Worm (Caenorhabditis elegans) whole organism, L3 larva: Measurements from ENCODE around the gene Y57G11C.22.
A peak's percentile ranks its signal among the peaks of the same experiment; 100 is the strongest.

Experiments used
- ama-1 ChIP-seq: fragments of 150-350 bp; optimal IDR thresholded peaks from 2 replicates; lab custom pipeline; 2018
- ceh-16 ChIP-seq: sonication (generic microtip); optimal IDR thresholded peaks from 2 replicates; lab custom pipeline; 2017; ENCODE audit warnings: missing biosample characterization, missing genetic modification characterization
- ceh-28 ChIP-seq: fragments of 150-350 bp; optimal IDR thresholded peaks from 2 replicates; lab custom pipeline; 2014; ENCODE audit warnings: missing biosample characterization, missing genetic modification reagents, missing genetic modification characterization
- ceh-82 ChIP-seq: fragments of 150-350 bp; optimal IDR thresholded peaks from 2 replicates; lab custom pipeline; 2014; ENCODE audit warnings: missing biosample characterization, missing genetic modification characterization
- ceh-9 ChIP-seq: sonication (generic microtip); optimal IDR thresholded peaks from 2 replicates; lab custom pipeline; 2018; ENCODE audit warnings: missing biosample characterization, missing genetic modification characterization
- daf-12 ChIP-seq: fragments of 150-350 bp; optimal IDR thresholded peaks from 2 replicates; lab custom pipeline; 2014; ENCODE audit warnings: missing biosample characterization, missing genetic modification reagents, missing genetic modification characterization
- egl-27 ChIP-seq: sonication (generic microtip); optimal IDR thresholded peaks from 4 replicates; lab custom pipeline; 2017; ENCODE audit warnings: missing biosample characterization, missing genetic modification reagents, missing genetic modification characterization
- egl-5 ChIP-seq: fragments of 150-350 bp; optimal IDR thresholded peaks from 2 replicates; lab custom pipeline; 2017; ENCODE audit warnings: missing biosample characterization, missing genetic modification reagents, missing genetic modification characterization, inconsistent platforms
- elt-1 ChIP-seq: fragments of 150-350 bp; optimal IDR thresholded peaks from 2 replicates; lab custom pipeline; 2014; ENCODE audit warnings: missing biosample characterization, missing genetic modification characterization
- elt-2 ChIP-seq: sonication (generic microtip); optimal IDR thresholded peaks from 2 replicates; lab custom pipeline; 2016; ENCODE audit warnings: missing genetic modification reagents, mild to moderate bottlenecking, missing genetic modification characterization, missing compliant biosample characterization
- eor-1 ChIP-seq, 2 experiments: fragments of 150-350 bp; optimal IDR thresholded peaks; 2 replicates each; lab custom pipeline; 2014 to 2018; ENCODE audit warnings: missing biosample characterization in 2 of 2, missing genetic modification characterization in 2 of 2
- fkh-10 ChIP-seq: sonication (generic microtip); optimal IDR thresholded peaks from 2 replicates; lab custom pipeline; 2017; ENCODE audit warnings: missing biosample characterization, missing genetic modification reagents, missing genetic modification characterization
- fos-1 ChIP-seq: fragments of 150-350 bp; optimal IDR thresholded peaks from 2 replicates; lab custom pipeline; 2014; ENCODE audit warnings: missing biosample characterization, missing genetic modification characterization
- hmg-11 ChIP-seq: sonication (generic microtip); optimal IDR thresholded peaks from 2 replicates; lab custom pipeline; 2016; ENCODE audit warnings: missing genetic modification characterization, missing compliant biosample characterization
- jun-1 ChIP-seq: fragments of 150-350 bp; optimal IDR thresholded peaks from 2 replicates; lab custom pipeline; 2014; ENCODE audit warnings: missing biosample characterization, missing genetic modification reagents, missing genetic modification characterization
- lin-15B ChIP-seq: fragments of 150-350 bp; optimal IDR thresholded peaks from 2 replicates; lab custom pipeline; 2014; ENCODE audit warnings: missing biosample characterization, missing genetic modification characterization
- lin-39 ChIP-seq: fragments of 150-350 bp; optimal IDR thresholded peaks from 2 replicates; lab custom pipeline; 2018; ENCODE audit warnings: missing biosample characterization, missing genetic modification reagents, missing genetic modification characterization
- lsy-12 ChIP-seq: sonication (generic microtip); optimal IDR thresholded peaks from 2 replicates; lab custom pipeline; 2016; ENCODE audit warnings: mild to moderate bottlenecking, missing genetic modification characterization, missing compliant biosample characterization
- mdl-1 ChIP-seq: fragments of 150-350 bp; optimal IDR thresholded peaks from 2 replicates; lab custom pipeline; 2014; ENCODE audit warnings: missing biosample characterization, missing genetic modification characterization
- mml-1 ChIP-seq: fragments of 150-350 bp; sonication (generic microtip); optimal IDR thresholded peaks from 3 replicates; lab custom pipeline; 2014; ENCODE audit warnings: missing biosample characterization, missing genetic modification characterization
- nfya-1 ChIP-seq: sonication (generic microtip); optimal IDR thresholded peaks from 2 replicates; lab custom pipeline; 2017; ENCODE audit warnings: missing genetic modification characterization, mild to moderate bottlenecking, missing compliant biosample characterization, antibody characterized with exemption, moderate library complexity; ENCODE audit not compliant: insufficient read depth
- nhr-11 ChIP-seq: fragments of 150-350 bp; optimal IDR thresholded peaks from 2 replicates; lab custom pipeline; 2014; ENCODE audit warnings: missing biosample characterization, missing genetic modification characterization
- nhr-12 ChIP-seq: fragments of 150-350 bp; optimal IDR thresholded peaks from 2 replicates; lab custom pipeline; 2014; ENCODE audit warnings: missing biosample characterization, missing genetic modification characterization
- nhr-23 ChIP-seq: fragments of 150-350 bp; optimal IDR thresholded peaks from 2 replicates; lab custom pipeline; 2014; ENCODE audit warnings: missing biosample characterization, missing genetic modification reagents, missing genetic modification characterization
- nhr-237 ChIP-seq: fragments of 150-350 bp; optimal IDR thresholded peaks from 2 replicates; lab custom pipeline; 2014; ENCODE audit warnings: missing biosample characterization, missing genetic modification characterization
- nhr-28 ChIP-seq: fragments of 150-350 bp; optimal IDR thresholded peaks from 2 replicates; lab custom pipeline; 2014; ENCODE audit warnings: missing biosample characterization, missing genetic modification characterization
- nhr-43 ChIP-seq: sonication (generic microtip); optimal IDR thresholded peaks from 2 replicates; lab custom pipeline; 2016; ENCODE audit warnings: mild to moderate bottlenecking, missing genetic modification characterization, missing compliant biosample characterization; ENCODE audit not compliant: poor library complexity, severe bottlenecking
- nhr-67 ChIP-seq: fragments of 150-350 bp; optimal IDR thresholded peaks from 2 replicates; lab custom pipeline; 2014; ENCODE audit warnings: missing biosample characterization, missing genetic modification characterization
- nhr-76 ChIP-seq: fragments of 150-350 bp; sonication (generic microtip); optimal IDR thresholded peaks from 5 replicates; lab custom pipeline; 2014; ENCODE audit warnings: missing biosample characterization, missing genetic modification characterization
- nhr-77 ChIP-seq: fragments of 150-350 bp; optimal IDR thresholded peaks from 2 replicates; lab custom pipeline; 2014; ENCODE audit warnings: missing biosample characterization, missing genetic modification characterization
- pha-4 ChIP-seq: fragments of 150-350 bp; optimal IDR thresholded peaks from 2 replicates; lab custom pipeline; 2014; ENCODE audit warnings: missing biosample characterization, missing genetic modification reagents, missing genetic modification characterization
- pqm-1 ChIP-seq: fragments of 150-350 bp; optimal IDR thresholded peaks from 2 replicates; lab custom pipeline; 2017; ENCODE audit warnings: missing biosample characterization, missing genetic modification characterization, inconsistent platforms
- skn-1 ChIP-seq: fragments of 150-350 bp; optimal IDR thresholded peaks from 2 replicates; lab custom pipeline; 2014; ENCODE audit warnings: missing biosample characterization, missing genetic modification characterization
- snpc-4 ChIP-seq: fragments of 150-350 bp; optimal IDR thresholded peaks from 2 replicates; lab custom pipeline; 2014; ENCODE audit warnings: missing biosample characterization, missing genetic modification characterization
- tbx-2 ChIP-seq: sonication (generic microtip); optimal IDR thresholded peaks from 2 replicates; lab custom pipeline; 2016; ENCODE audit warnings: mild to moderate bottlenecking, missing genetic modification characterization, missing compliant biosample characterization
- unc-39 ChIP-seq: sonication (generic microtip); optimal IDR thresholded peaks from 4 replicates; lab custom pipeline; 2017; ENCODE audit warnings: missing biosample characterization, missing genetic modification characterization
- zag-1 ChIP-seq: fragments of 150-350 bp; optimal IDR thresholded peaks from 2 replicates; lab custom pipeline; 2014; ENCODE audit warnings: missing biosample characterization, missing genetic modification characterization
- ztf-11 ChIP-seq: fragments of 150-350 bp; optimal IDR thresholded peaks from 2 replicates; lab custom pipeline; 2014; ENCODE audit warnings: missing biosample characterization, missing genetic modification characterization
- ztf-4 ChIP-seq: fragments of 150-350 bp; optimal IDR thresholded peaks from 2 replicates; lab custom pipeline; 2014; ENCODE audit warnings: missing biosample characterization, missing genetic modification characterization

Gene Y57G11C.22

DNA sequence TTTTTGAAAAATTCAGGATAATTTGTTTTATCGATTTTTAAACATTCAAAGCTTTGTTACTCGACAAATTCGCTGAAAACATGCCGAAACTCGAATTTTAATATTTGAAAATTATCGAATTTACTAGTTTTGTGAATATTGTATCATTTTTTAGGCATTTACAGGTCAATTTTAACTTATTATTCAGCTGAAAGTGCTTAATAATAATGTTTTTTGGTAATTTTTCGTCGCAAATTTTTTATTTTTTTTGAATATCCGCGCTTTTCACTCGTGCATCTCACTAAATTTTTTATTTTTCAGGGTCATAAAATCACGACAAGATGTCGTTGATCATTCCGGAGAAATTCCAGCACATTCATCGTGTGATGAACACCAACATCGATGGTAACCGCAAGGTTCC lies 11.6 kb upstream of the Y57G11C.22 start, which contains the start of gene rps-18:
TSS of gene rps-18 (plus strand) at position 301 of the 400 bp plus-strand sequence.
- TF ChIP-seq egl-5 (tag; lab: Kevin White, UChicago) (no peak), nhr-28 (tag; lab: Kevin White, UChicago) (no peak), lsy-12 (tag; lab: Kevin White, UChicago) (no peak), elt-1 (tag; lab: Kevin White, UChicago) (no peak)
- TF ChIP-seq, all 47 proteins: peak for 0

DNA sequence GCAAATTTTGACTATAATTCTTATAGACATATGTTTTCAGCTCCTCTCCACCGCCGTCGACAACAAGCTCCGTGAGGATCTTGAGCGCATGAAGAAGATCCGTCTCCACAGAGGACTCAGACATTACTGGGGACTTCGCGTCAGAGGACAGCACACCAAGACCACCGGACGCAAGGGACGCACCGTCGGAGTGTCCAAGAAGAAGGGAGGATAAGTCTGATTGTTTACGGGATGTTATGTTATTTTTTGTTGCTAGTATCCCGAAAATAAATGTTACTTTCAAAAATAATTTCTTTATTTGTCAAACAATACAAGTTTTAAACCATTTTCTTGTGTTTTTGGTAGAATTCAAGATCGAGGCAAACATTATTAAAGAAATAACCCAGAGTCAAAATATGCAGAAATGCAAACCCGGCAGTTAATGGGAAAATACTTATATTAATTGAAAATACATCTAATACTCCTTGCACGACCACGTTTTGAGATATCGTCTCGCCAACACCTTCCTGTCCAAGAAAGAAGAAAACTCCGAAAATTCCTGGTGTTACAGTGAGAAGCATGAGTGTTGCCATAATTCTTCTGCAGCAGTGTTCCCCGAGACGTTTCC lies 10.8 kb upstream of the Y57G11C.22 start:
- no peak for TF ChIP-seq pha-4 (tag; lab: Kevin White, UChicago)
- no peak for TF ChIP-seq hmg-11 (tag; lab: Kevin White, UChicago)
- no peak for TF ChIP-seq nhr-43
- TF ChIP-seq elt-2 (tag; lab: Kevin White, UChicago), result no peak
- TF ChIP-seq mdl-1, result no peak

DNA sequence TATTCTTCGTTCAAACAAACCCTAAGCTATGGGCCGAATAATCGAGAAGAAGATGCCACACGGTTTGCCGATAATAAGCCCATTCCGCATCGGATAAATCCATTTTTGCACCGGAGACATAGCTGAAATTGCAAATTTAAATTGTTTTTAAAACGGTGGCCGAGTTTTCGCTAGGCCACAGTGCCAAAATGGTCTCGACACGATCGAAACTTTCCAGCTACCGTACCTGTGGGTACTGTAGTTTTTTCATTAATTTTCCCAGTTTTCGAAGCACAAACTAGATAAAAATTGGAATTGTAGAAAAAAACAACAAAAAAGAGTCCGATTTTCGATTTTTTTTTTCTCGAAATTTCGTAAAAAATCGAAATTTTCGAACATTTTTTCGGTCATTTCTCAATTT lies 8.8 kb upstream of the Y57G11C.22 start:
- TF ChIP-seq nhr-23 (tag; lab: Kevin White, UChicago) (no peak), mml-1 (no peak), skn-1 (tag; lab: Kevin White, UChicago) (no peak), daf-12 (tag; lab: Kevin White, UChicago) (no peak), egl-27 (no peak), nhr-11 (no peak), ztf-4 (tag; lab: Kevin White, UChicago) (no peak), fkh-10 (GFP tag; lab: Kevin White, UChicago) (no peak), hmg-11 (tag; lab: Kevin White, UChicago) (no peak), pha-4 (tag; lab: Kevin White, UChicago) (no peak), jun-1 (no peak), nhr-237 (no peak), mdl-1 (no peak), lsy-12 (tag; lab: Kevin White, UChicago) (no peak), eor-1 (tag; optimal IDR thresholded peaks at IDR 0.05; lab: Kevin White, UChicago) (no peak)

DNA sequence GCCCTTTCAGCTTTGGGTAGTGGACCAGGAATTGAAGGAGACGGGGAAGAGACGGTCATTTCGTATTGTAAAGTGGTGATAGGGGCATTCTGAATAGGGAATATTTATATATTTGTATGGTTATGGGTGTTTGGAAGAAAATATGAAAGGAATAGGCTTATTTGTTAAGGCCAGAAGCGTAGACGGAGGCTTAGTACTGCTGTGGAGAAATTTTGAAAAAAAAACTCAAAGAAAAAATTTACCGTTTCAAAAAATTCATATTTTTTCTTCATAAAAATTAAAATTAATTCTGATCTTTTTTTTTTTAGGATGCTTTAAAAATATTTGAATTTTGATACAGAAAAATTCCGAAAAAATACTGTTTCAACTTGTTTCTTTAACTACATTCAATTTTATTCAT lies 8.0 kb upstream of the Y57G11C.22 start, which contains the start of gene hhat-2:
TSS of gene hhat-2 (minus strand) at position 101 of the 400 bp plus-strand sequence.
- TF ChIP-seq egl-5 (tag; lab: Kevin White, UChicago), result no peak
- TF ChIP-seq fkh-10 (GFP tag; lab: Kevin White, UChicago), result no peak
- TF ChIP-seq lin-39 (tag; lab: Kevin White, UChicago), result no peak
- TF ChIP-seq ceh-9 (tag; lab: Kevin White, UChicago), result no peak
- no peak for TF ChIP-seq nhr-76 (tag; lab: Kevin White, UChicago)
- TF ChIP-seq, all 47 proteins: peak for 0

DNA sequence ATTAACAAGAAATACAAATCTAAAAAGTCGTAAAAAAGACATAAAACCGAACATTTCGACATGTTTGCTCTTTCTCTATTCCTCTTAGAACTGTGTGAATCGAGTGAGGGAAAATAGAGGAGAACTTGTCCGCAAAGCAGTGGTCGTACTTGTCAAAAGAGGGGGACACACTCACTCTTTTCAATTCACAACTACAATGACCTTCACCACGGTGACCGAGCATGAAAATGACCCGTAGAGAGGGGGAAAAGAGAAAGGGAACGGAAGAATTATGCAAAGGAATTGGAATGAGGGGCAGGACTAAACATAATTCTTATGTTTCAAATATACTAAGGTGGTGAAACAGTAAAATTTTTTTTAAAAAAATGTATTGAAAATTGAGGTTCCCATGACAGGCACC lies 3.5 kb upstream of the Y57G11C.22 start:
- TF ChIP-seq ceh-82 (tag; lab: Kevin White, UChicago), result no peak
- TF ChIP-seq unc-39 (tag; lab: Kevin White, UChicago), result no peak
- TF ChIP-seq pha-4 (tag; lab: Kevin White, UChicago), result peak; percentile 34
- no peak for TF ChIP-seq snpc-4 (tag; lab: Kevin White, UChicago)
- no peak for TF ChIP-seq nhr-11
- peak; percentile 44 for TF ChIP-seq hmg-11 (tag; lab: Kevin White, UChicago)
- TF ChIP-seq lin-39 (tag; lab: Kevin White, UChicago), result no peak
- no peak for TF ChIP-seq pqm-1
- TF ChIP-seq egl-5 (tag; lab: Kevin White, UChicago), result no peak
- TF ChIP-seq elt-1 (tag; lab: Kevin White, UChicago), result no peak
- no peak for TF ChIP-seq jun-1

DNA sequence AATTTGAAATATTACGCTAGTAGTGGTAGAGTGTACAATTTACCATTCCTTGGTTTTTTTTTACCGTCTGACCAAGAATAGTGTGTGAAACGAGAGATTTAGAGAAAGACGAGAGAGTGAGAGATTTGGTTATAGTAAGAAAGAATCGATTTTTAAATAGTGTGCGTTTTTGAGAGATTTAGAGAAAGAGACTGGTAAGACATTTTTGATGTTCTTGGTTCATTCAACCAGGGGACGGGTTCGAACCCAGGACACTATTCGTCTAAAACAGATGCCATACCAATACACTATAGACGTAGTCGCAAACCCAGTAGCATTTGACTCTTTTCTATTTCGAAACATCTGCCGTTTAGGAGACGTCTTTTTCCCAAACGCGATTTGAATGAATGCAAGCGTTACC lies 1.1 kb downstream of the Y57G11C.22 start:
- no peak for TF ChIP-seq nhr-28 (tag; lab: Kevin White, UChicago)
- peak; percentile 12 for TF ChIP-seq nhr-77
- TF ChIP-seq nhr-23 (tag; lab: Kevin White, UChicago), result peak; percentile 81
- peak; percentile 30 for TF ChIP-seq skn-1 (tag; lab: Kevin White, UChicago)
- TF ChIP-seq lin-15B, result peak; percentile 53
- peak; percentile 13 for TF ChIP-seq ama-1
- no peak for TF ChIP-seq pqm-1
- TF ChIP-seq zag-1, result peak; percentile 5
- peak; percentile 14 for TF ChIP-seq nhr-67 (tag; lab: Kevin White, UChicago)
- peak; percentile 64 for TF ChIP-seq egl-27
- TF ChIP-seq elt-2 (tag; lab: Kevin White, UChicago), result peak; percentile 31
- TF ChIP-seq nhr-11, result no peak
- peak; percentile 69 for TF ChIP-seq fos-1 (tag; lab: Kevin White, UChicago)
- TF ChIP-seq nhr-12 (tag; lab: Kevin White, UChicago), result no peak
- TF ChIP-seq ceh-82 (tag; lab: Kevin White, UChicago), result peak; percentile 76
- peak; percentile 73 for TF ChIP-seq snpc-4 (tag; lab: Kevin White, UChicago)
- TF ChIP-seq nhr-76 (tag; lab: Kevin White, UChicago), result no peak
- TF ChIP-seq daf-12 (tag; lab: Kevin White, UChicago), result no peak
- TF ChIP-seq ceh-28 (tag; lab: Kevin White, UChicago), result peak; percentile 91
- peak; percentile 96 for TF ChIP-seq hmg-11 (tag; lab: Kevin White, UChicago)
- TF ChIP-seq nhr-43, result peak; percentile 94
- TF ChIP-seq tbx-2, result peak; percentile 89
- TF ChIP-seq pha-4 (tag; lab: Kevin White, UChicago), result peak; percentile 23
- peak; percentile 48 for TF ChIP-seq egl-5 (tag; lab: Kevin White, UChicago)
- TF ChIP-seq nfya-1 (tag; lab: Kevin White, UChicago), result peak; percentile 76
- no peak for TF ChIP-seq ztf-11
- TF ChIP-seq jun-1, result peak; percentile 36
- no peak for TF ChIP-seq ztf-4 (tag; lab: Kevin White, UChicago)
- no peak for TF ChIP-seq ceh-16 (tag; lab: Kevin White, UChicago)
